Fruit fly (Drosophila melanogaster) whole organism, embryonic: ENCODE data around the gene Lsp2.

ENCODE experiments used
- Awh ChIP-seq: fragments of 200-800 bp; sonication (Bioruptor generic); IDR thresholded peaks from 2 replicates; pipeline ENCODE4, ENCODE4 v1.3.6; 2022; ENCODE audit warnings: missing biosample characterization, missing genetic modification characterization
- CG10431 ChIP-seq: fragments of 200-800 bp; sonication (Bioruptor generic); optimal IDR thresholded peaks from 3 replicates; lab custom pipeline; 2018; ENCODE audit warnings: missing biosample characterization, mild to moderate bottlenecking, missing genetic modification characterization
- CG12299 ChIP-seq: fragments of 200-800 bp; sonication (Bioruptor generic); optimal IDR thresholded peaks from 2 replicates; lab custom pipeline; 2018; ENCODE audit warnings: missing biosample characterization, mild to moderate bottlenecking, missing genetic modification characterization
- CG13624 ChIP-seq: fragments of 200-800 bp; sonication (Bioruptor generic); optimal IDR thresholded peaks from 2 replicates; lab custom pipeline; 2016; ENCODE audit warnings: missing biosample characterization, missing genetic modification characterization
- CG13775 ChIP-seq: fragments of 200-800 bp; sonication (Bioruptor generic); optimal IDR thresholded peaks from 3 replicates; lab custom pipeline; 2017; ENCODE audit warnings: missing biosample characterization, mild to moderate bottlenecking, missing genetic modification characterization
- CG14014 ChIP-seq: fragments of 200-800 bp; sonication (Bioruptor generic); IDR thresholded peaks from 2 replicates; pipeline ENCODE4 v1.3.6; 2022; ENCODE audit warnings: missing biosample characterization, missing genetic modification characterization
- CG14667 ChIP-seq: fragments of 200-800 bp; sonication (Bioruptor generic); IDR thresholded peaks from 2 replicates; pipeline ENCODE4 v1.3.6; 2022; ENCODE audit warnings: missing biosample characterization, missing genetic modification characterization
- CG14710 ChIP-seq: fragments of 200-800 bp; sonication (Bioruptor generic); optimal IDR thresholded peaks from 3 replicates; lab custom pipeline; 2019; ENCODE audit warnings: missing biosample characterization, mild to moderate bottlenecking, missing genetic modification characterization, moderate library complexity
- CG17568 ChIP-seq: fragments of 200-800 bp; sonication (Bioruptor generic); optimal IDR thresholded peaks from 2 replicates; lab custom pipeline; 2018; ENCODE audit warnings: missing biosample characterization, mild to moderate bottlenecking, missing genetic modification characterization, moderate library complexity
- CG17829 ChIP-seq: fragments of 200-800 bp; optimal IDR thresholded peaks from 2 replicates; lab custom pipeline; 2019; ENCODE audit warnings: missing biosample characterization, mild to moderate bottlenecking, missing genetic modification characterization, moderate library complexity
- CG18262 ChIP-seq: fragments of 200-800 bp; optimal IDR thresholded peaks from 3 replicates; lab custom pipeline; 2019; ENCODE audit warnings: missing biosample characterization, mild to moderate bottlenecking, missing genetic modification characterization, moderate library complexity
- CG1832 ChIP-seq: fragments of 200-800 bp; sonication (Bioruptor generic); optimal IDR thresholded peaks from 2 replicates; lab custom pipeline; 2017; ENCODE audit warnings: missing biosample characterization, mild to moderate bottlenecking, missing genetic modification characterization, inconsistent platforms
- CG32532 ChIP-seq: fragments of 200-800 bp; sonication (Bioruptor generic); IDR thresholded peaks from 2 replicates; pipeline ENCODE4 v1.3.6; 2022; ENCODE audit warnings: missing biosample characterization, missing genetic modification characterization
- CG34224 ChIP-seq: fragments of 200-800 bp; sonication (Bioruptor generic); IDR thresholded peaks from 3 replicates; pipeline ENCODE4 v1.3.6; 2022; ENCODE audit warnings: missing biosample characterization, missing genetic modification characterization; ENCODE audit not compliant: partially characterized antibody
- CG8359 ChIP-seq: fragments of 200-800 bp; sonication (Bioruptor generic); optimal IDR thresholded peaks from 2 replicates; lab custom pipeline; 2017; ENCODE audit warnings: missing biosample characterization, mild to moderate bottlenecking, missing genetic modification characterization, borderline replicate concordance
- Dad ChIP-seq: fragments of 200-800 bp; sonication (Bioruptor generic); optimal IDR thresholded peaks from 3 replicates; lab custom pipeline; 2016; ENCODE audit warnings: missing biosample characterization, missing genetic modification characterization
- Dp ChIP-seq: fragments of 200-800 bp; sonication (Bioruptor generic); optimal IDR thresholded peaks from 2 replicates; lab custom pipeline; 2018; ENCODE audit warnings: missing biosample characterization, mild to moderate bottlenecking, missing genetic modification characterization, moderate library complexity
- E2f2 ChIP-seq: fragments of 200-800 bp; sonication (Bioruptor generic); IDR thresholded peaks from 2 replicates; pipeline ENCODE4 v1.3.6; 2022; ENCODE audit warnings: missing biosample characterization, missing genetic modification characterization
- Eip74EF ChIP-seq, 2 experiments: fragments of 200-800 bp in 1 of 2; fragments of >200 bp in 1 of 2; sonication (Bioruptor generic) in 1 of 2; optimal IDR thresholded peaks; 2 replicates each; lab custom pipeline; 2017 to 2019; ENCODE audit warnings: missing biosample characterization in 2 of 2, missing genetic modification characterization in 2 of 2, mild to moderate bottlenecking in 1 of 2, moderate library complexity in 1 of 2
- HLH54F ChIP-seq: fragments of 200-800 bp; sonication (Bioruptor generic); optimal IDR thresholded peaks from 3 replicates; lab custom pipeline; 2016; ENCODE audit warnings: missing biosample characterization, missing genetic modification characterization
- HLHmδ ChIP-seq: fragments of 200-800 bp; sonication (Bioruptor generic); optimal IDR thresholded peaks from 2 replicates; lab custom pipeline; 2018; ENCODE audit warnings: missing biosample characterization, mild to moderate bottlenecking, missing genetic modification characterization, moderate library complexity
- Jarid2 ChIP-seq: fragments of 200-800 bp; sonication (Bioruptor generic); optimal IDR thresholded peaks from 3 replicates; lab custom pipeline; 2017; ENCODE audit warnings: mild to moderate bottlenecking, missing biosample characterization, missing genetic modification reagents, missing genetic modification characterization
- NfI ChIP-seq: fragments of 200-800 bp; sonication (Bioruptor generic); optimal IDR thresholded peaks from 3 replicates; lab custom pipeline; 2018; ENCODE audit warnings: missing biosample characterization, mild to moderate bottlenecking, missing genetic modification characterization, moderate library complexity
- Oaz ChIP-seq: fragments of 200-800 bp; sonication (Bioruptor generic); IDR thresholded peaks from 2 replicates; pipeline ENCODE4 v1.3.6; 2022; ENCODE audit warnings: missing biosample characterization, missing genetic modification characterization
- Sry-β ChIP-seq: fragments of 200-800 bp; sonication (Bioruptor generic); optimal IDR thresholded peaks from 2 replicates; lab custom pipeline; 2018; ENCODE audit warnings: missing biosample characterization, mild to moderate bottlenecking, missing genetic modification characterization, moderate library complexity
- Ssrp ChIP-seq: fragments of 200-800 bp; sonication (Bioruptor generic); optimal IDR thresholded peaks from 2 replicates; lab custom pipeline; 2018; ENCODE audit warnings: missing biosample characterization, mild to moderate bottlenecking, missing genetic modification characterization, moderate library complexity
- TFAM ChIP-seq: fragments of 200-800 bp; sonication (Bioruptor generic); optimal IDR thresholded peaks from 2 replicates; lab custom pipeline; 2017; ENCODE audit warnings: missing biosample characterization, missing genetic modification characterization, inconsistent platforms
- Tbp ChIP-seq: fragments of >200 bp; optimal IDR thresholded peaks from 2 replicates; lab custom pipeline; 2018; ENCODE audit warnings: missing biosample characterization, missing genetic modification characterization
- Trl ChIP-seq, 3 experiments: fragments of >200 bp in 2 of 3; fragments of 200-800 bp in 1 of 3; sonication (Bioruptor generic) in 1 of 3; optimal IDR thresholded peaks; 2 replicates in 1 of 3; 3 replicates in 2 of 3; lab custom pipeline; 2016 to 2017; ENCODE audit warnings: missing biosample characterization in 1 of 3, missing genetic modification characterization in 1 of 3
- abd-A ChIP-seq: fragments of 200-800 bp; sonication (Bioruptor generic); optimal IDR thresholded peaks from 3 replicates; lab custom pipeline; 2019; ENCODE audit warnings: missing biosample characterization, mild to moderate bottlenecking, missing genetic modification characterization, moderate library complexity
- bowl ChIP-seq: fragments of 200-800 bp; sonication (Bioruptor generic); IDR thresholded peaks from 2 replicates; pipeline ENCODE4 v1.3.6; 2022; ENCODE audit warnings: missing biosample characterization, missing genetic modification characterization
- btn ChIP-seq: fragments of 200-800 bp; sonication (Bioruptor generic); optimal IDR thresholded peaks from 2 replicates; lab custom pipeline; 2016; ENCODE audit warnings: missing biosample characterization, missing genetic modification characterization
- cato ChIP-seq: fragments of 200-800 bp; sonication (Bioruptor generic); optimal IDR thresholded peaks from 2 replicates; lab custom pipeline; 2016; ENCODE audit warnings: missing biosample characterization, missing genetic modification characterization, borderline replicate concordance
- caup ChIP-seq: fragments of 200-800 bp; sonication (Bioruptor generic); optimal IDR thresholded peaks from 3 replicates; lab custom pipeline; 2017; ENCODE audit warnings: missing biosample characterization, mild to moderate bottlenecking, missing genetic modification characterization, moderate library complexity; ENCODE audit not compliant: severe bottlenecking
- dimm ChIP-seq: fragments of 200-800 bp; sonication (Bioruptor generic); IDR thresholded peaks from 2 replicates; pipeline ENCODE4 v1.3.6; 2022; ENCODE audit warnings: missing biosample characterization, missing genetic modification characterization
- emc ChIP-seq: fragments of 200-800 bp; sonication (Bioruptor generic); optimal IDR thresholded peaks from 2 replicates; lab custom pipeline; 2016; ENCODE audit warnings: missing biosample characterization, missing genetic modification characterization
- en ChIP-seq: fragments of 200-800 bp; sonication (Bioruptor generic); optimal IDR thresholded peaks from 2 replicates; lab custom pipeline; 2016; ENCODE audit warnings: missing biosample characterization, missing genetic modification characterization
- fd64A ChIP-seq: fragments of 200-800 bp; sonication (Bioruptor generic); optimal IDR thresholded peaks from 3 replicates; lab custom pipeline; 2018; ENCODE audit warnings: missing biosample characterization, mild to moderate bottlenecking, missing genetic modification characterization
- gro ChIP-seq: fragments of 200-800 bp; sonication (Bioruptor generic); optimal IDR thresholded peaks from 2 replicates; lab custom pipeline; 2016; ENCODE audit warnings: missing biosample characterization, missing genetic modification characterization
- hkb ChIP-seq, 2 experiments: fragments of 200-800 bp in 1 of 2; fragments of >200 bp in 1 of 2; sonication (Bioruptor generic) in 1 of 2; IDR thresholded peaks in 1 of 2; optimal IDR thresholded peaks in 1 of 2; 2 replicates each; pipeline versions ENCODE4 v1.3.6 to Lab custom; 2017 to 2022; ENCODE audit warnings: missing biosample characterization in 1 of 2, missing genetic modification characterization in 1 of 2
- jing ChIP-seq: fragments of 200-800 bp; sonication (Bioruptor generic); optimal IDR thresholded peaks from 2 replicates; lab custom pipeline; 2018; ENCODE audit warnings: missing biosample characterization, mild to moderate bottlenecking, missing genetic modification characterization
- nom ChIP-seq: fragments of 200-800 bp; sonication (Bioruptor generic); optimal IDR thresholded peaks from 2 replicates; lab custom pipeline; 2017; ENCODE audit warnings: missing biosample characterization, missing genetic modification characterization, mild to moderate bottlenecking, moderate library complexity, missing genetic modification reagents
- schlank ChIP-seq: fragments of 200-800 bp; sonication (Bioruptor generic); optimal IDR thresholded peaks from 2 replicates; lab custom pipeline; 2018; ENCODE audit warnings: missing biosample characterization, mild to moderate bottlenecking, missing genetic modification characterization
- scrt ChIP-seq: fragments of 200-800 bp; sonication (Bioruptor generic); optimal IDR thresholded peaks from 2 replicates; lab custom pipeline; 2018; ENCODE audit warnings: missing biosample characterization, mild to moderate bottlenecking, missing genetic modification characterization, moderate library complexity
- sima ChIP-seq: fragments of 200-800 bp; sonication (Bioruptor generic); optimal IDR thresholded peaks from 2 replicates; lab custom pipeline; 2016; ENCODE audit warnings: missing biosample characterization, missing genetic modification characterization
- slbo ChIP-seq: fragments of 200-800 bp; sonication (Bioruptor generic); IDR thresholded peaks from 2 replicates; pipeline ENCODE4 v1.3.6; 2022; ENCODE audit warnings: missing biosample characterization, missing genetic modification characterization
- ssp ChIP-seq: fragments of 200-800 bp; sonication (Bioruptor generic); IDR thresholded peaks from 2 replicates; pipeline ENCODE4 v1.3.6; 2022; ENCODE audit warnings: missing biosample characterization, missing genetic modification characterization
- tgo ChIP-seq: fragments of 200-800 bp; sonication (Bioruptor generic); IDR thresholded peaks from 3 replicates; pipeline ENCODE4 v1.3.6; 2022; ENCODE audit warnings: missing biosample characterization, missing genetic modification characterization
- wor ChIP-seq: fragments of 200-800 bp; sonication (Bioruptor generic); IDR thresholded peaks from 2 replicates; pipeline ENCODE4 v1.3.6; 2022; ENCODE audit warnings: missing biosample characterization, missing genetic modification characterization

Gene Lsp2

dm6 chr3L:12124975-12125374 is 4.2 kb upstream of the Lsp2 start, which contains the start of gene yps (continued):
- TF ChIP-seq hkb (optimal IDR thresholded peaks at IDR 0.05; lab: Kevin White, UChicago) (no peak), hkb (GFP tag; IDR thresholded peaks at IDR 0.05; lab: Robert Waterston, UW) (peak; percentile 94), E2f2 (GFP tag; lab: Robert Waterston, UW) (peak; percentile 78), abd-A (tag; lab: Kevin White, UChicago) (no peak), slbo (GFP tag; lab: Robert Waterston, UW) (peak; percentile 85), Oaz (GFP tag; lab: Robert Waterston, UW) (peak; percentile 72), dimm (GFP tag; lab: Robert Waterston, UW) (no peak; the same call in 1 of the 2 replicates), emc (peak; percentile 86), Ssrp (tag; lab: Kevin White, UChicago) (peak; percentile 69), tgo (GFP tag; lab: Robert Waterston, UW) (peak; percentile 83), fd64A (peak; percentile 97), cato (GFP tag; lab: Kevin White, UChicago) (peak; percentile 87), btn (GFP tag; lab: Kevin White, UChicago) (peak; percentile 88), jing (GFP tag; lab: Kevin White, UChicago) (no peak), sima (GFP tag; lab: Kevin White, UChicago) (peak; percentile 44), CG17829 (tag; lab: Kevin White, UChicago) (peak; percentile 90), Eip74EF (GFP tag; optimal IDR thresholded peaks at IDR 0.05; lab: Kevin White, UChicago) (peak in 1 of 2 experiments; percentile 70), CG13624 (GFP tag; lab: Kevin White, UChicago) (peak; percentile 94), TFAM (GFP tag; lab: Kevin White, UChicago) (peak; percentile 87), CG12299 (tag; lab: Kevin White, UChicago) (peak; percentile 86), CG10431 (GFP tag; lab: Kevin White, UChicago) (peak; percentile 97), Awh (GFP tag; lab: Robert Waterston, UW) (peak; percentile 92), CG14014 (GFP tag; lab: Robert Waterston, UW) (peak; percentile 88), CG17568 (GFP tag; lab: Kevin White, UChicago) (peak; percentile 96), CG32532 (GFP tag; lab: Robert Waterston, UW) (peak; percentile 93), Trl (optimal IDR thresholded peaks at IDR 0.05; lab: Kevin White, UChicago) (no peak), Trl (GFP tag; optimal IDR thresholded peaks at IDR 0.05; lab: Kevin White, UChicago) (peak; percentile 96), CG8359 (GFP tag; lab: Kevin White, UChicago) (peak; percentile 83), Jarid2 (GFP tag; lab: Kevin White, UChicago) (peak; percentile 85), CG34224 (GFP tag; lab: Robert Waterston, UW) (peak; percentile 55; the same call in 2 of the 3 replicates), Dp (GFP tag; lab: Kevin White, UChicago) (peak; percentile 66), Sry-β (GFP tag; lab: Kevin White, UChicago) (peak; percentile 74), HLHmδ (GFP tag; lab: Kevin White, UChicago) (peak; percentile 100), schlank (peak; percentile 97), CG14667 (peak; percentile 64; the same call in 1 of the 2 replicates), nom (peak; percentile 93), NfI (GFP tag; lab: Kevin White, UChicago) (peak; percentile 98), ssp (GFP tag; lab: Robert Waterston, UW) (peak; percentile 75), Tbp (GFP tag; lab: Kevin White, UChicago) (no peak), wor (GFP tag; lab: Robert Waterston, UW) (peak; percentile 56), en (GFP tag; lab: Kevin White, UChicago) (peak; percentile 95), CG13775 (GFP tag; lab: Kevin White, UChicago) (peak; percentile 97), scrt (GFP tag; lab: Kevin White, UChicago) (peak; percentile 93), CG14710 (tag; lab: Kevin White, UChicago) (peak; percentile 92), bowl (GFP tag; lab: Robert Waterston, UW) (peak; percentile 80), CG1832 (no peak), HLH54F (GFP tag; lab: Kevin White, UChicago) (peak; percentile 87), CG18262 (peak; percentile 86), caup (peak; percentile 99), gro (GFP tag; lab: Kevin White, UChicago) (peak; percentile 96), Dad (GFP tag; lab: Kevin White, UChicago) (peak; percentile 95)
